ENCODE assay signal across 2 worm cellular contexts in genomic region chrX:2064730-2065129, ce11.
TF ChIP-seq lines count a peak whose summit lies in the region.

Gene F49H12.7, plus strand, starts transcription at chrX:2065030.

TF ChIP-seq in whole organism, L1 larva, 84 proteins besides CTCF, POLR2A, EP300 and RAD21:
- peak; percentile 50 for TF ChIP-seq pax-3 (tag; optimal IDR thresholded peaks at IDR 0.05; lab: Kevin White, UChicago)
- no peak for TF ChIP-seq mep-1 (tag; optimal IDR thresholded peaks at IDR 0.05; lab: Kevin White, UChicago)

TF ChIP-seq in whole organism, L4 larva, 104 proteins besides CTCF, POLR2A, EP300 and RAD21:
- TF ChIP-seq snpc-4 (tag; optimal IDR thresholded peaks at IDR 0.05; lab: Kevin White, UChicago) = no peak
- TF ChIP-seq dve-1 (tag; optimal IDR thresholded peaks at IDR 0.05; lab: Kevin White, UChicago; ENCODE audit: insufficient read depth) = peak; percentile 4
